Fruit fly (Drosophila melanogaster): Measurements from ENCODE around the gene Gagr.

Gagr gene

dm6 chr3L:16411566-16411965 lies 17.2 kb downstream of the Gagr start, which contains the start of gene fax (continued):
- TF ChIP-seq Ssrp (tag; optimal IDR thresholded peaks at IDR 0.05) (no peak), knrl (GFP tag; IDR thresholded peaks at IDR 0.05; ENCODE audit: partially characterized antibody) (no peak), az2 (GFP tag; optimal IDR thresholded peaks at IDR 0.05) (no peak), CG34224 (GFP tag; IDR thresholded peaks at IDR 0.05; ENCODE audit: partially characterized antibody) (peak; percentile 61), Nf-YA (GFP tag; IDR thresholded peaks at IDR 0.05) (no peak)

DNA sequence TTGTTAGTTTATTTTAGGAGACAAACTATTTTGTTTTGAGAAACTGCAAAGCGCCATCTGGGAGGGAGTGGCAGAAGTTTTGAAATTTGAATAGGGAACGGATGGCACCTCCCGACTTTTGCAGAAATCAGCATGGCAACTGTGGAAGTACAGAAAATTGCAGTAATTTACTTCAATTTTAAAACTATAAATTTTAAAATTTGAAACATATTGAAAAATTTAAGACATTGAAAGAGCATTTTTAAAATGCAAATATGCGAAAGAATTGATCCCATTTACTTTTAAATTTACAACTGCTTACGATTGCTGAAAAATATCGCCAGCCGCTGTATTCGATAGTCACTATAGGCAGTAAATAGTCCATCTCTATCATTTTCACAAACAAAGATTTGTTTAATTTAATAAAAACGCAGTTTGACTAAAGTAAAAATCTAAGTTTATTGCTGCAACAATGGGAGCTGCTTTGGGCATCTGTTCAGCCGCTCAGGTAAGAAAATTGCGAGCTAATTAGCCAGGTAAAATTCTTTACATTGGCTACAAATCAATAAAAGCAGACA lies 18.1 kb downstream of the Gagr start, which contains the start of gene Serinc:
Gene Serinc (plus strand): TSS at position 329 of the 557 bp plus-strand sequence.
- TF ChIP-seq Spps (tag; optimal IDR thresholded peaks at IDR 0.05) (no peak), CG30020 (tag; optimal IDR thresholded peaks at IDR 0.05) (peak; percentile 71), Gug (GFP tag; IDR thresholded peaks at IDR 0.05) (peak; percentile 20; the same call in 1 of the 4 replicates), CG7556 (GFP tag; optimal IDR thresholded peaks at IDR 0.05) (peak; percentile 21), croc (GFP tag; conservative IDR thresholded peaks at IDR 0.05) (peak; percentile 30; the same call in 1 of the 3 replicates), salm (tag; optimal IDR thresholded peaks at IDR 0.05) (no peak), sim (GFP tag; IDR thresholded peaks at IDR 0.05) (no peak), CG33213 (GFP tag; optimal IDR thresholded peaks at IDR 0.05) (peak; percentile 67), CG32532 (GFP tag; IDR thresholded peaks at IDR 0.05) (peak; percentile 62; the same call in 1 of the 2 replicates), CG6683 (GFP tag; optimal IDR thresholded peaks at IDR 0.05) (peak; percentile 32), Hey (tag; optimal IDR thresholded peaks at IDR 0.05) (no peak), so (GFP tag; IDR thresholded peaks at IDR 0.05) (no peak), CoRest (tag; optimal IDR thresholded peaks at IDR 0.05) (peak; percentile 74), gcm2 (GFP tag; optimal IDR thresholded peaks at IDR 0.05) (no peak), gem (tag; optimal IDR thresholded peaks at IDR 0.05) (no peak), Xrp1 (GFP tag; IDR thresholded peaks at IDR 0.05) (no peak; the same call in 1 of the 2 replicates), lab (GFP tag; optimal IDR thresholded peaks at IDR 0.05) (no peak), TFAM (GFP tag; optimal IDR thresholded peaks at IDR 0.05) (no peak), nmo (GFP tag; optimal IDR thresholded peaks at IDR 0.05) (peak; percentile 80), sug (tag; optimal IDR thresholded peaks at IDR 0.05) (peak; percentile 66), Fer3 (tag; optimal IDR thresholded peaks at IDR 0.05) (peak; percentile 46), CG17385 (GFP tag; optimal IDR thresholded peaks at IDR 0.05) (peak; percentile 38), H2.0 (GFP tag; IDR thresholded peaks at IDR 0.05) (no peak), fd3F (GFP tag; optimal IDR thresholded peaks at IDR 0.05) (peak; percentile 17), NK7.1 (GFP tag; optimal IDR thresholded peaks at IDR 0.05) (no peak), CG2199 (GFP tag; IDR thresholded peaks at IDR 0.05) (no peak), Dref (GFP tag; IDR thresholded peaks at IDR 0.05) (peak; percentile 52), abd-A (tag; optimal IDR thresholded peaks at IDR 0.05) (no peak), CG16815 (GFP tag; optimal IDR thresholded peaks at IDR 0.05) (peak; percentile 26), CG31224 (GFP tag; IDR thresholded peaks at IDR 0.05) (0 out of 2 replicates have a peak, but pooled peaks have one; percentile 16), pzg (GFP tag; optimal IDR thresholded peaks at IDR 0.05) (peak; percentile 71), gcm (GFP tag; optimal IDR thresholded peaks at IDR 0.05) (peak; percentile 0), fd64A (GFP tag; optimal IDR thresholded peaks at IDR 0.05) (no peak), unc-4 (GFP tag; IDR thresholded peaks at IDR 0.05; ENCODE audit: partially characterized antibody) (peak; percentile 96), CG13287 (GFP tag; IDR thresholded peaks at IDR 0.05; ENCODE audit: partially characterized antibody) (peak; percentile 98), CG7357 (GFP tag; IDR thresholded peaks at IDR 0.05) (no peak), gsb-n (tag; optimal IDR thresholded peaks at IDR 0.05) (no peak), CG11504 (tag; optimal IDR thresholded peaks at IDR 0.05) (no peak), dysf (GFP tag; IDR thresholded peaks at IDR 0.05) (peak; percentile 58), CG2116 (GFP tag; optimal IDR thresholded peaks at IDR 0.05) (peak; percentile 84), NC2β (GFP tag; optimal IDR thresholded peaks at IDR 0.05) (peak; percentile 13), CG6791 (GFP tag; IDR thresholded peaks at IDR 0.05; ENCODE audit: partially characterized antibody) (peak; percentile 96), BtbVII (GFP tag; optimal IDR thresholded peaks at IDR 0.05) (peak; percentile 17)

Measured in whole organism, embryonic.